Worm (Caenorhabditis elegans) whole organism, late embryonic: ENCODE data around the gene srh-83.

Experiments
- C38D4.7 ChIP-seq: fragments of 200-800 bp; sonication (Bioruptor generic); optimal IDR thresholded peaks from 2 replicates; lab custom pipeline; 2018; ENCODE audit warnings: mild to moderate bottlenecking, missing genetic modification characterization, moderate library complexity, missing compliant biosample characterization
- F13H6.1 ChIP-seq: sonication (generic microtip); optimal IDR thresholded peaks from 2 replicates; lab custom pipeline; 2016; ENCODE audit warnings: missing genetic modification characterization, missing compliant biosample characterization
- ama-1 ChIP-seq: fragments of 150-350 bp; optimal IDR thresholded peaks from 2 replicates; lab custom pipeline; 2014
- ceh-6 ChIP-seq: fragments of 200-800 bp; sonication (Bioruptor generic); optimal IDR thresholded peaks from 2 replicates; lab custom pipeline; 2018; ENCODE audit warnings: mild to moderate bottlenecking, missing genetic modification characterization, missing compliant biosample characterization
- lim-6 ChIP-seq: sonication (generic microtip); optimal IDR thresholded peaks from 2 replicates; lab custom pipeline; 2016; ENCODE audit warnings: missing genetic modification characterization, missing compliant biosample characterization
- nhr-11 ChIP-seq: fragments of 150-350 bp; optimal IDR thresholded peaks from 2 replicates; lab custom pipeline; 2014; ENCODE audit warnings: missing biosample characterization, missing genetic modification characterization
- pha-4 ChIP-seq: fragments of 150-350 bp; optimal IDR thresholded peaks from 2 replicates; lab custom pipeline; 2018; ENCODE audit warnings: missing biosample characterization, missing genetic modification reagents, missing genetic modification characterization
- unc-86 ChIP-seq: sonication (generic microtip); optimal IDR thresholded peaks from 2 replicates; lab custom pipeline; 2016; ENCODE audit warnings: missing genetic modification characterization, missing compliant biosample characterization

DNA sequence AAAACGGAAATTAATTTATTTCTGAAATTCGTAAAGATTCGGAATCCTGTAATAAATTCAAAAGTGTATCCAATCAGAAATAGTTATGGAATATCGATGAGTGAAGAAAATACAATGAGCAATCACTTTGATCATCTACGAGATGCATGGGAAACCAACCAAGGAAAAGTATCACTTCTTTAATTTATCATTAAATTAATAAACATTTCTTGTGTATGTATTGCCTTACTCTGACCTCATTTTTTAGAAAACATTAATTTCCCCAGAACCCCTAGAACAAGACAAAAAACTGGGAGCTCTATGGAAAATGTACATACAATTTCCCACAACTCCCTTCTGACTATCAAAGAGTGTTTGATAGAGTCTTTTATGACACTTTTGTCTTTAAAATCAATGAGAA lies 30.3 kb upstream of the srh-83 start, which contains the start of gene F10D2.16:
- TF ChIP-seq ama-1 (lab: Kevin White, UChicago) (no peak), unc-86 (no peak), lim-6 (no peak), nhr-11 (tag; lab: Kevin White, UChicago) (no peak), pha-4 (no peak), F13H6.1 (tag; lab: Kevin White, UChicago) (no peak), ceh-6 (no peak), C38D4.7 (no peak)
